Worm (Caenorhabditis elegans): ENCODE data around the gene ugt-46.

The ugt-46 gene

DNA sequence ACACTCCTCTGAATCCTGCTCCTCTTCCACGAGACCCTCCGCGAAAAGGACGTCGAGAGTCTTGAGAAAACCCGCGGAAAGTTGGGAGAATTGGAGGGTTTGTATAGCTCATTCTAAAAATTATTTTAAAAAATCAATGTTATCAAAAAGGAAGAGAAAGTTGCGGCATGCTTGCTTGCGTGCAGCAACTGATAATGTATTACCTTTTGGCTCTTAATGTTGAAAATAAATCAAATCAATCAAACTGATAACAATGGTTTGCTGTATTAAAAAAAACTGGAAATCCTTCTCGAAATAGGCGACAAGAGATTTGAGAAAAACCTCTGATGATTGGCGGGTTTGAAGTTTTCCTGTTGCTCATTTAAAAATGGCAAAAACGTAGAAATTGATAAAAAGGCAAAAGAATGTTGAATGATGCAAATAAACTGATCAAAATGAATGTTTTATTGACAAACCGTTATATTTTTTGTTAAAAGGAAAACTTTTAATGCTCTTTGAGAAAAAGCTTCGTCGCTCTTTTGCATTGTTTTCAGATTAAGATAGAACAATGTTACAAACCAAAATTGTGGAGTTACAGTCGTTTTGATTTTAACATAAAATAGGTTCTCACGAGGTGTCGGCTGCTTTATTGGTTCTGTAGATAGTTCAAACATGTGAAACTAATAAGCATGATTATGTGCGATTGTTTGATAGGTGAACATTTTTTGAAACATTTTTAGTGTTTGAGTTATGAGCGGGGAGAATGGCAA lies 25.1 kb upstream of the ugt-46 start:
- TF ChIP-seq elt-2 (tag; optimal IDR thresholded peaks at IDR 0.05): peak; percentile 79
- no peak for TF ChIP-seq jun-1 (tag; optimal IDR thresholded peaks at IDR 0.05)
- TF ChIP-seq pqm-1 (tag; optimal IDR thresholded peaks at IDR 0.05): peak; percentile 6

ce11 chrX:553875-554274 lies 23.8 kb upstream of the ugt-46 start, which contains the start of gene F57C12.6:
TSS of gene F57C12.6 (minus strand) at chrX:553975.
- TF ChIP-seq nhr-77 (tag; optimal IDR thresholded peaks at IDR 0.05): no peak
- no peak for TF ChIP-seq nhr-67 (tag; optimal IDR thresholded peaks at IDR 0.05)
- TF ChIP-seq mdl-1 (tag; optimal IDR thresholded peaks at IDR 0.05): no peak
- no peak for TF ChIP-seq fkh-2 (tag; optimal IDR thresholded peaks at IDR 0.05)
- no peak for TF ChIP-seq fkh-10 (GFP tag; optimal IDR thresholded peaks at IDR 0.05)
- no peak for TF ChIP-seq R02D3.7 (tag; optimal IDR thresholded peaks at IDR 0.05)

- TF ChIP-seq nhr-12 (tag; optimal IDR thresholded peaks at IDR 0.05) (no peak), elt-2 (tag; optimal IDR thresholded peaks at IDR 0.05) (peak; percentile 59), aly-2 (tag; optimal IDR thresholded peaks at IDR 0.05) (no peak), daf-12 (tag; optimal IDR thresholded peaks at IDR 0.05) (no peak), ama-1 (optimal IDR thresholded peaks at IDR 0.05) (no peak), nhr-67 (tag; optimal IDR thresholded peaks at IDR 0.05) (no peak), jun-1 (tag; optimal IDR thresholded peaks at IDR 0.05) (no peak), nhr-28 (tag; optimal IDR thresholded peaks at IDR 0.05) (no peak), pqm-1 (tag; optimal IDR thresholded peaks at IDR 0.05) (peak; percentile 80), elt-3 (tag; optimal IDR thresholded peaks at IDR 0.05) (no peak), ceh-16 (tag; optimal IDR thresholded peaks at IDR 0.05) (no peak), R02D3.7 (tag; optimal IDR thresholded peaks at IDR 0.05) (no peak), ceh-28 (tag; optimal IDR thresholded peaks at IDR 0.05) (no peak), ztf-11 (tag; optimal IDR thresholded peaks at IDR 0.05) (no peak), lin-39 (tag; optimal IDR thresholded peaks at IDR 0.05) (no peak)
Observed at ce11 chrX:553420-553819, 23.3 kb upstream of the ugt-46 start.

DNA sequence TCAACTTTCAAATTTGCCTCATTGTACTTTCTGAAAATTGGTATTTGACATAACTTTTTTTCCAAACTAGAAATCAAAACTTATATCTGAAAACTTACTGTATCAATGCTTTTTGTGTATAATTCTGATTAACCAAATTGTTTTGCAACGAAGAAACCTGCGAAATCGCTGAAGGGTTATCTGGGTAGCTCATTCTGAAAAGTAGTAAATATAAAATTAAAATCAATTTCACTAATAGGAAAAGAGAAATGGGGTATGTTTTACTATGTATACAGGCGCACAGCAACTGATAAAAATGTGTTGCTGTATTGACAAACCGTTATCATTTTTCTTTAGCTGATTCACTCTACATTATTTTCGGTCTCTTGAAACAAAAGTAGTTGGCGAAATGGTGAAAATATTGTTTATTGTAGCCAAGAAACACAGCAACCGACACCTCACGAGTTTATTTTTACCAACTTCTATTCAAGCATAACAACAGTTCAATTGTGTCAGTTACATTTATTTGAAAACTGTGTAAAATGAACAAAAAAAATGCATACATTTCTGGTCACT lies 21.2 kb upstream of the ugt-46 start, which contains the start of gene F57C12.2:
Gene F57C12.2, minus strand, starts transcription at position 218 of the 555 bp plus-strand sequence.
- TF ChIP-seq skn-1 (tag; optimal IDR thresholded peaks at IDR 0.05) (no peak), elt-2 (tag; optimal IDR thresholded peaks at IDR 0.05) (peak; percentile 75), pqm-1 (tag; optimal IDR thresholded peaks at IDR 0.05) (peak; percentile 44)

- no peak for TF ChIP-seq pqm-1 (tag; optimal IDR thresholded peaks at IDR 0.05)
- TF ChIP-seq unc-39 (tag; optimal IDR thresholded peaks at IDR 0.05): no peak
- no peak for TF ChIP-seq nhr-67 (tag; optimal IDR thresholded peaks at IDR 0.05)
- TF ChIP-seq ztf-11 (tag; optimal IDR thresholded peaks at IDR 0.05): no peak
- no peak for TF ChIP-seq nhr-11 (tag; optimal IDR thresholded peaks at IDR 0.05)
- TF ChIP-seq nfya-1 (tag; optimal IDR thresholded peaks at IDR 0.05; ENCODE audit: insufficient read depth): no peak
- TF ChIP-seq elt-2 (tag; optimal IDR thresholded peaks at IDR 0.05): no peak
- no peak for TF ChIP-seq lsy-12 (tag; optimal IDR thresholded peaks at IDR 0.05)
- TF ChIP-seq fkh-10 (GFP tag; optimal IDR thresholded peaks at IDR 0.05): no peak
- no peak for TF ChIP-seq egl-27 (tag; optimal IDR thresholded peaks at IDR 0.05)
- TF ChIP-seq unc-62 (GFP tag; optimal IDR thresholded peaks at IDR 0.05): no peak
- TF ChIP-seq fos-1 (tag; optimal IDR thresholded peaks at IDR 0.05): no peak
- no peak for TF ChIP-seq ceh-82 (tag; optimal IDR thresholded peaks at IDR 0.05)
Observed at ce11 chrX:542807-543206, 12.7 kb upstream of the ugt-46 start, which contains the start of gene F28C10.1. TSS of gene F28C10.1 (plus strand) at chrX:543107.

ce11 chrX:538083-538482 lies 8.0 kb upstream of the ugt-46 start:
- TF ChIP-seq skn-1 (tag; optimal IDR thresholded peaks at IDR 0.05) (no peak), elt-2 (tag; optimal IDR thresholded peaks at IDR 0.05) (no peak), nfya-1 (tag; optimal IDR thresholded peaks at IDR 0.05; ENCODE audit: insufficient read depth) (no peak), nhr-77 (tag; optimal IDR thresholded peaks at IDR 0.05) (no peak), snpc-4 (tag; optimal IDR thresholded peaks at IDR 0.05) (no peak), nhr-28 (tag; optimal IDR thresholded peaks at IDR 0.05) (no peak), elt-1 (tag; optimal IDR thresholded peaks at IDR 0.05) (no peak), nhr-67 (tag; optimal IDR thresholded peaks at IDR 0.05) (no peak), nhr-25 (tag; optimal IDR thresholded peaks at IDR 0.05) (no peak), ceh-28 (tag; optimal IDR thresholded peaks at IDR 0.05) (no peak), elt-3 (tag; optimal IDR thresholded peaks at IDR 0.05) (no peak), tbx-2 (tag; optimal IDR thresholded peaks at IDR 0.05) (no peak), ceh-82 (tag; optimal IDR thresholded peaks at IDR 0.05) (no peak), mdl-1 (tag; optimal IDR thresholded peaks at IDR 0.05) (no peak), ztf-4 (tag; optimal IDR thresholded peaks at IDR 0.05) (no peak), nhr-76 (tag; optimal IDR thresholded peaks at IDR 0.05) (no peak), unc-62 (GFP tag; optimal IDR thresholded peaks at IDR 0.05) (no peak), fkh-2 (tag; optimal IDR thresholded peaks at IDR 0.05) (no peak), fkh-10 (GFP tag; optimal IDR thresholded peaks at IDR 0.05) (no peak), egl-27 (tag; optimal IDR thresholded peaks at IDR 0.05) (no peak)
